Worm (Caenorhabditis elegans) whole organism, L4 larva: ENCODE results near the gene F32B6.4.

ENCODE experiments used
- ama-1 ChIP-seq: fragments of 150-350 bp; optimal IDR thresholded peaks from 2 replicates; lab custom pipeline; 2014; ENCODE audit warnings: inconsistent platforms, mixed read lengths
- ctbp-1 ChIP-seq: fragments of 200-800 bp; sonication (Bioruptor generic); IDR thresholded peaks from 2 replicates; pipeline ENCODE4 v1.3.6; 2022; ENCODE audit warnings: missing genetic modification reagents, missing genetic modification characterization, missing compliant biosample characterization
- dpl-1 ChIP-seq: fragments of 150-350 bp; optimal IDR thresholded peaks from 2 replicates; lab custom pipeline; 2014; ENCODE audit warnings: missing biosample characterization, missing genetic modification reagents, missing genetic modification characterization
- fkh-10 ChIP-seq: fragments of 150-350 bp; optimal IDR thresholded peaks from 2 replicates; lab custom pipeline; 2014; ENCODE audit warnings: missing biosample characterization, missing genetic modification reagents, missing genetic modification characterization
- nhr-25 ChIP-seq: sonication (generic microtip); optimal IDR thresholded peaks from 2 replicates; lab custom pipeline; 2017; ENCODE audit warnings: missing genetic modification characterization, mild to moderate bottlenecking, missing compliant biosample characterization, antibody characterized with exemption, moderate library complexity, borderline replicate concordance; ENCODE audit not compliant: insufficient read depth
- skn-1 ChIP-seq: fragments of 150-350 bp; optimal IDR thresholded peaks from 2 replicates; lab custom pipeline; 2014; ENCODE audit warnings: missing biosample characterization, missing genetic modification characterization
- unc-62 ChIP-seq, 3 experiments: fragments of 150-350 bp in 1 of 3; sonication (generic microtip); optimal IDR thresholded peaks in 2 of 3; peaks in 1 of 3; 1 replicate in 1 of 3; 2 replicates in 2 of 3; lab custom pipeline; 2014 to 2017; ENCODE audit warnings: missing biosample characterization in 3 of 3, missing genetic modification characterization in 3 of 3, missing genetic modification reagents in 3 of 3, missing genotype in 1 of 3
- ztf-11 ChIP-seq: fragments of 150-350 bp; optimal IDR thresholded peaks from 2 replicates; lab custom pipeline; 2014; ENCODE audit warnings: missing biosample characterization, missing genetic modification characterization

DNA sequence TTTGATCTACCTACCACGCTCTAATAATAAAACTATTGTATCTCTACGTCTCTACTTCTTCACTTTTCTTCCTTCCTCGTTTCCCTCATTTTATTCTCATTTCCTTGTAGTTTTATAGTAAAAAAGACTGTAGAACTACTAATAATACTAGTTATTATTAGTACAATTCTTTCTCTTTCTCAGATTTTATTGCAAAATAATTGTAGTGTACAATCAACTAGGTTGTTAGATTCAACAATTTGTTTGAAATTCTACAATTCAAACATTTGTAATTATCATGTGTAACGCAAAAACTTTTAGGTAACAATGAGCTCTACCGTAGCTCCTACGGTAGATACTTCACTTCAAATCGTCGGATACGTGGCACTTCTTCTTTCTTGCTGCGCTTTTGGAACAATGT, 36.1 kb downstream of the F32B6.4 start, which contains the start of gene K07F5.12:
- no peak for TF ChIP-seq skn-1 (tag; lab: Kevin White, UChicago)
- TF ChIP-seq dpl-1: no peak
- TF ChIP-seq unc-62 (GFP tag; optimal IDR thresholded peaks at IDR 0.05 in 1 of 2; lab: Kevin White, UChicago): no peak
- no peak for TF ChIP-seq unc-62 (tag; optimal IDR thresholded peaks at IDR 0.05; lab: Kevin White, UChicago)
- TF ChIP-seq ztf-11 (tag; lab: Kevin White, UChicago): no peak
- no peak for TF ChIP-seq ama-1 (lab: Kevin White, UChicago)
- no peak for TF ChIP-seq fkh-10 (GFP tag; lab: Kevin White, UChicago)
- TF ChIP-seq nhr-25: no peak
- TF ChIP-seq ctbp-1 (GFP tag; lab: Robert Waterston, UW): no peak
